Worm (Caenorhabditis elegans): ENCODE data around the gene ZK856.14.

- no peak for TF ChIP-seq unc-39 (tag; optimal IDR thresholded peaks at IDR 0.05)
- TF ChIP-seq egl-27 (tag; optimal IDR thresholded peaks at IDR 0.05) = no peak
- no peak for TF ChIP-seq mab-5 (tag; optimal IDR thresholded peaks at IDR 0.05)
- TF ChIP-seq ama-1 (optimal IDR thresholded peaks at IDR 0.05) = peak; percentile 29
Observed at ce11 chrV:10238665-10239064, 21.8 kb downstream of the ZK856.14 start, which contains the start of gene fubl-1.

Measured in whole organism, L2 larva.